Worm (Caenorhabditis elegans) whole organism, late embryonic: ENCODE results near the gene str-208.

Experiments used
- C38D4.7 ChIP-seq: fragments of 200-800 bp; sonication (Bioruptor generic); optimal IDR thresholded peaks from 2 replicates; lab custom pipeline; 2018; ENCODE audit warnings: mild to moderate bottlenecking, missing genetic modification characterization, moderate library complexity, missing compliant biosample characterization
- F13H6.1 ChIP-seq: sonication (generic microtip); optimal IDR thresholded peaks from 2 replicates; lab custom pipeline; 2016; ENCODE audit warnings: missing genetic modification characterization, missing compliant biosample characterization
- K02D7.2 ChIP-seq: sonication (generic microtip); optimal IDR thresholded peaks from 2 replicates; lab custom pipeline; 2017; ENCODE audit warnings: mild to moderate bottlenecking, missing genetic modification characterization, missing compliant biosample characterization
- K09A11.1 ChIP-seq: sonication (generic microtip); optimal IDR thresholded peaks from 2 replicates; lab custom pipeline; 2017; ENCODE audit warnings: antibody characterized with exemption, mild to moderate bottlenecking, missing genetic modification characterization, missing compliant biosample characterization; ENCODE audit not compliant: insufficient read depth
- T23F11.4 ChIP-seq: fragments of 200-800 bp; sonication (Bioruptor generic); optimal IDR thresholded peaks from 2 replicates; lab custom pipeline; 2018; ENCODE audit warnings: mild to moderate bottlenecking, missing genetic modification characterization, missing compliant biosample characterization
- Y22D7AL.16 ChIP-seq: sonication (generic microtip); optimal IDR thresholded peaks from 2 replicates; lab custom pipeline; 2016; ENCODE audit warnings: missing genetic modification characterization, missing compliant biosample characterization
- ahr-1 ChIP-seq: sonication (generic microtip); optimal IDR thresholded peaks from 2 replicates; lab custom pipeline; 2016; ENCODE audit warnings: missing genetic modification characterization, missing compliant biosample characterization
- ama-1 ChIP-seq: fragments of 150-350 bp; optimal IDR thresholded peaks from 2 replicates; lab custom pipeline; 2014
- ceh-14 ChIP-seq: sonication (generic microtip); optimal IDR thresholded peaks from 2 replicates; lab custom pipeline; 2016; ENCODE audit warnings: missing genotype, missing genetic modification characterization, missing compliant biosample characterization
- ceh-18 ChIP-seq: sonication (generic microtip); optimal IDR thresholded peaks from 2 replicates; lab custom pipeline; 2016; ENCODE audit warnings: missing genetic modification characterization, missing compliant biosample characterization
- ceh-19 ChIP-seq: fragments of 200-800 bp; sonication (Bioruptor generic); optimal IDR thresholded peaks from 2 replicates; lab custom pipeline; 2018; ENCODE audit warnings: mild to moderate bottlenecking, missing genetic modification characterization, missing compliant biosample characterization
- ceh-22 ChIP-seq: sonication (generic microtip); optimal IDR thresholded peaks from 2 replicates; lab custom pipeline; 2017; ENCODE audit warnings: missing biosample characterization, missing genetic modification characterization
- ceh-24 ChIP-seq: sonication (generic microtip); optimal IDR thresholded peaks from 2 replicates; lab custom pipeline; 2016; ENCODE audit warnings: mild to moderate bottlenecking, missing genetic modification characterization, missing compliant biosample characterization
- ceh-34 ChIP-seq: sonication (generic microtip); optimal IDR thresholded peaks from 2 replicates; lab custom pipeline; 2016; ENCODE audit warnings: mild to moderate bottlenecking, missing genetic modification characterization, missing compliant biosample characterization
- ceh-45 ChIP-seq: fragments of 200-800 bp; sonication (Bioruptor generic); IDR thresholded peaks from 2 replicates; pipeline ENCODE4 v1.3.6; 2022; ENCODE audit warnings: missing genetic modification reagents, missing genetic modification characterization, missing compliant biosample characterization
- ceh-48 ChIP-seq: sonication (generic microtip); optimal IDR thresholded peaks from 2 replicates; lab custom pipeline; 2016; ENCODE audit warnings: missing genetic modification characterization, inconsistent platforms, missing compliant biosample characterization
- che-1 ChIP-seq: sonication (generic microtip); optimal IDR thresholded peaks from 2 replicates; lab custom pipeline; 2016; ENCODE audit warnings: mild to moderate bottlenecking, missing genetic modification characterization, missing compliant biosample characterization
- dve-1 ChIP-seq: sonication (generic microtip); optimal IDR thresholded peaks from 2 replicates; lab custom pipeline; 2017; ENCODE audit warnings: antibody characterized with exemption, mild to moderate bottlenecking, missing genetic modification characterization, missing compliant biosample characterization
- elt-2 ChIP-seq: sonication (generic microtip); optimal IDR thresholded peaks from 2 replicates; lab custom pipeline; 2016; ENCODE audit warnings: missing genetic modification reagents, missing genetic modification characterization, missing compliant biosample characterization
- elt-4 ChIP-seq: sonication (generic microtip); optimal IDR thresholded peaks from 2 replicates; lab custom pipeline; 2016; ENCODE audit warnings: missing genetic modification characterization, missing compliant biosample characterization
- ets-4 ChIP-seq: sonication (generic microtip); optimal IDR thresholded peaks from 2 replicates; lab custom pipeline; 2016; ENCODE audit warnings: missing genetic modification characterization, missing compliant biosample characterization
- fax-1 ChIP-seq: sonication (generic microtip); optimal IDR thresholded peaks from 2 replicates; lab custom pipeline; 2016; ENCODE audit warnings: missing genotype, missing genetic modification characterization, missing compliant biosample characterization
- fkh-10 ChIP-seq: fragments of 150-350 bp; optimal IDR thresholded peaks from 2 replicates; lab custom pipeline; 2014; ENCODE audit warnings: missing biosample characterization, missing genetic modification reagents, missing genetic modification characterization
- hlh-13 ChIP-seq: fragments of 200-800 bp; sonication (Bioruptor generic); optimal IDR thresholded peaks from 2 replicates; lab custom pipeline; 2018; ENCODE audit warnings: mild to moderate bottlenecking, missing genetic modification characterization, missing compliant biosample characterization
- hlh-15 ChIP-seq: sonication (generic microtip); optimal IDR thresholded peaks from 2 replicates; lab custom pipeline; 2016; ENCODE audit warnings: missing genetic modification characterization, missing compliant biosample characterization
- hlh-30 ChIP-seq: sonication (generic microtip); optimal IDR thresholded peaks from 2 replicates; lab custom pipeline; 2017; ENCODE audit warnings: antibody characterized with exemption, missing genetic modification characterization, missing compliant biosample characterization; ENCODE audit not compliant: insufficient read depth
- hlh-6 ChIP-seq: sonication (generic microtip); optimal IDR thresholded peaks from 2 replicates; lab custom pipeline; 2016; ENCODE audit warnings: missing genotype, missing genetic modification characterization, missing compliant biosample characterization
- hlh-8 ChIP-seq: sonication (generic microtip); optimal IDR thresholded peaks from 2 replicates; lab custom pipeline; 2016; ENCODE audit warnings: missing genotype, missing genetic modification characterization, missing compliant biosample characterization
- mec-3 ChIP-seq: sonication (generic microtip); optimal IDR thresholded peaks from 2 replicates; lab custom pipeline; 2016; ENCODE audit warnings: borderline replicate concordance, missing genetic modification characterization, missing compliant biosample characterization
- nfya-1 ChIP-seq: sonication (generic microtip); optimal IDR thresholded peaks from 2 replicates; lab custom pipeline; 2017; ENCODE audit warnings: missing genetic modification characterization, mild to moderate bottlenecking, missing compliant biosample characterization, antibody characterized with exemption, moderate library complexity
- nhr-11 ChIP-seq: fragments of 150-350 bp; optimal IDR thresholded peaks from 2 replicates; lab custom pipeline; 2014; ENCODE audit warnings: missing biosample characterization, missing genetic modification characterization
- nhr-232 ChIP-seq: sonication (generic microtip); optimal IDR thresholded peaks from 2 replicates; lab custom pipeline; 2016; ENCODE audit warnings: missing genetic modification characterization, missing compliant biosample characterization
- npax-4 ChIP-seq: sonication (generic microtip); optimal IDR thresholded peaks from 2 replicates; lab custom pipeline; 2016; ENCODE audit warnings: missing genetic modification characterization, missing compliant biosample characterization
- odd-2 ChIP-seq: sonication (generic microtip); optimal IDR thresholded peaks from 2 replicates; lab custom pipeline; 2017; ENCODE audit warnings: antibody characterized with exemption, mild to moderate bottlenecking, missing genetic modification characterization, missing compliant biosample characterization
- pha-4 ChIP-seq: fragments of 150-350 bp; optimal IDR thresholded peaks from 2 replicates; lab custom pipeline; 2018; ENCODE audit warnings: missing biosample characterization, missing genetic modification reagents, missing genetic modification characterization
- pqm-1 ChIP-seq: sonication (generic microtip); optimal IDR thresholded peaks from 2 replicates; lab custom pipeline; 2016; ENCODE audit warnings: missing genetic modification characterization, missing compliant biosample characterization
- pros-1 ChIP-seq: fragments of 150-350 bp; optimal IDR thresholded peaks from 2 replicates; lab custom pipeline; 2014; ENCODE audit warnings: missing biosample characterization, missing genetic modification reagents, missing genetic modification characterization
- ref-2 ChIP-seq: sonication (generic microtip); optimal IDR thresholded peaks from 2 replicates; lab custom pipeline; 2016; ENCODE audit warnings: missing genetic modification characterization, missing compliant biosample characterization
- sox-4 ChIP-seq: sonication (generic microtip); optimal IDR thresholded peaks from 2 replicates; lab custom pipeline; 2017; ENCODE audit warnings: mild to moderate bottlenecking, missing genetic modification characterization, inconsistent platforms, missing compliant biosample characterization
- unc-3 ChIP-seq, 2 experiments: fragments of 200-800 bp in 1 of 2; sonication (Bioruptor generic) in 1 of 2; sonication (generic microtip) in 1 of 2; conservative IDR thresholded peaks in 1 of 2; optimal IDR thresholded peaks in 1 of 2; 2 replicates each; pipeline versions ENCODE4 v1.3.6 to Lab custom; 2016 to 2022; ENCODE audit warnings: missing compliant biosample characterization in 2 of 2, missing genetic modification characterization in 2 of 2, missing genetic modification reagents in 1 of 2
- unc-55 ChIP-seq: sonication (generic microtip); optimal IDR thresholded peaks from 2 replicates; lab custom pipeline; 2017; ENCODE audit warnings: missing biosample characterization, missing genetic modification reagents, missing genetic modification characterization
- zip-5 ChIP-seq: sonication (generic microtip); optimal IDR thresholded peaks from 2 replicates; lab custom pipeline; 2016; ENCODE audit warnings: missing genetic modification characterization, missing compliant biosample characterization
- ztf-16 ChIP-seq: sonication (generic microtip); optimal IDR thresholded peaks from 2 replicates; lab custom pipeline; 2017; ENCODE audit warnings: missing genetic modification characterization, missing compliant biosample characterization

Gene str-208

ce11 chrV:4977539-4977938 lies 20.9 kb downstream of the str-208 start:
- TF ChIP-seq ceh-19 (GFP tag; lab: Kevin White, UChicago) (no peak), ztf-16 (no peak), pqm-1 (no peak), hlh-13 (GFP tag; lab: Kevin White, UChicago) (no peak), elt-2 (no peak), nhr-11 (tag; lab: Kevin White, UChicago) (no peak), ceh-14 (no peak), nhr-232 (tag; lab: Kevin White, UChicago) (no peak), ama-1 (lab: Kevin White, UChicago) (no peak), K09A11.1 (tag; lab: Kevin White, UChicago) (no peak), hlh-15 (tag; lab: Kevin White, UChicago) (no peak), ceh-22 (tag; lab: Kevin White, UChicago) (no peak), ceh-48 (tag; lab: Kevin White, UChicago) (no peak), che-1 (tag; lab: Kevin White, UChicago) (no peak), fax-1 (tag; lab: Kevin White, UChicago) (no peak), ceh-24 (tag; lab: Kevin White, UChicago) (no peak), odd-2 (no peak), ets-4 (tag; lab: Kevin White, UChicago) (no peak), hlh-8 (tag; lab: Kevin White, UChicago) (no peak)
- TF ChIP-seq, all 69 proteins: peak for 0

- TF ChIP-seq hlh-13 (GFP tag; lab: Kevin White, UChicago), result no peak
- no peak for TF ChIP-seq pha-4 (tag; lab: Kevin White, UChicago)
- no peak for TF ChIP-seq pros-1 (tag; lab: Kevin White, UChicago)
Measured at ce11 chrV:4979060-4979459, 22.4 kb downstream of the str-208 start, which contains the start of gene srsx-11. TSS of gene srsx-11 (minus strand) at chrV:4979160.

ce11 chrV:4980094-4980493 lies 23.5 kb downstream of the str-208 start:
- no peak for TF ChIP-seq Y22D7AL.16 (tag; lab: Kevin White, UChicago)
- TF ChIP-seq unc-55, result no peak
- TF ChIP-seq zip-5 (tag; lab: Kevin White, UChicago), result no peak
- no peak for TF ChIP-seq hlh-30 (tag; lab: Kevin White, UChicago)
- TF ChIP-seq, all 69 proteins: peak for 0

- TF ChIP-seq pros-1 (tag; lab: Kevin White, UChicago) (no peak), pha-4 (tag; lab: Kevin White, UChicago) (no peak), hlh-15 (tag; lab: Kevin White, UChicago) (no peak), hlh-6 (tag; lab: Kevin White, UChicago) (no peak), ceh-18 (tag; lab: Kevin White, UChicago) (no peak), F13H6.1 (tag; lab: Kevin White, UChicago) (no peak), nfya-1 (tag; lab: Kevin White, UChicago) (no peak), ahr-1 (tag; lab: Kevin White, UChicago) (no peak), nhr-232 (tag; lab: Kevin White, UChicago) (no peak), ceh-45 (no peak), npax-4 (tag; lab: Kevin White, UChicago) (no peak)
Measured at ce11 chrV:4980873-4981272, 24.2 kb downstream of the str-208 start, which contains the start of gene srsx-12. TSS of gene srsx-12 (minus strand) at chrV:4980973.

ce11 chrV:4983091-4983490 lies 26.5 kb downstream of the str-208 start, which contains the start of gene srsx-13:
TSS of gene srsx-13 (minus strand) at chrV:4983191.
- TF ChIP-seq unc-3 (GFP tag; conservative IDR thresholded peaks at IDR 0.05; lab: Robert Waterston, UW), result no peak
- TF ChIP-seq unc-3 (tag; optimal IDR thresholded peaks at IDR 0.05; lab: Kevin White, UChicago), result no peak
- TF ChIP-seq Y22D7AL.16 (tag; lab: Kevin White, UChicago), result no peak
- no peak for TF ChIP-seq T23F11.4
- TF ChIP-seq ceh-45, result no peak
- no peak for TF ChIP-seq ceh-34 (tag; lab: Kevin White, UChicago)
- TF ChIP-seq ref-2 (tag; lab: Kevin White, UChicago), result no peak
- TF ChIP-seq ama-1 (lab: Kevin White, UChicago), result no peak
- TF ChIP-seq dve-1 (tag; lab: Kevin White, UChicago), result no peak
- TF ChIP-seq K02D7.2 (tag; lab: Kevin White, UChicago), result no peak
- TF ChIP-seq hlh-13 (GFP tag; lab: Kevin White, UChicago), result no peak
- TF ChIP-seq mec-3 (tag; lab: Kevin White, UChicago), result no peak
- no peak for TF ChIP-seq C38D4.7 (GFP tag; lab: Kevin White, UChicago)
- no peak for TF ChIP-seq fkh-10 (GFP tag; lab: Kevin White, UChicago)
- TF ChIP-seq elt-4 (tag; lab: Kevin White, UChicago), result no peak
- no peak for TF ChIP-seq sox-4 (tag; lab: Kevin White, UChicago)
- TF ChIP-seq hlh-30 (tag; lab: Kevin White, UChicago), result no peak
- TF ChIP-seq unc-55, result no peak
- no peak for TF ChIP-seq K09A11.1 (tag; lab: Kevin White, UChicago)
